Worm (Caenorhabditis elegans): ENCODE measurements around the gene T08G5.3.

DNA sequence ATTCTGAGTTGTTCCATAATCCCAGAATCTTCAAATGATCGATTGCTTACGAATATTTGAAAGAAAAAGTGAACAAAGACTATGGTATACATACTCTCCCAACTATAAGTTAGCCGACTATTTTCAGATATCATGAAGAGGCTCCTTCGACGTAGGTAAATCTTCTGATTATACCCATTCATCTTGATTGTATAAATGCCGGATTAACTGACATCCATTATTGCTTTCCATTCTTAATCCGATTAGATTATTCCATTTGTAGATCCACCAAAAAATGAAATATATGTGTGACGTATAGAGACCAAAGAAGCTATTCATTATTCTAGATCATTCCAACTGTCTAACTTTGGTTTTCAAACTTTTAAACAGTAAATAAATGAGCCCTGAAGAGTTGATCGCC lies 33.8 kb downstream of the T08G5.3 start:
- TF ChIP-seq rnt-1 (tag; optimal IDR thresholded peaks at IDR 0.05): no peak
- no peak for TF ChIP-seq hlh-30 (tag; optimal IDR thresholded peaks at IDR 0.05; ENCODE audit: insufficient read depth)
- TF ChIP-seq ceh-6 (GFP tag; optimal IDR thresholded peaks at IDR 0.05): no peak
